Fruit fly (Drosophila melanogaster) whole organism, prepupa: ENCODE data around the gene CG13896.

Source experiments
- CG10631 ChIP-seq: fragments of 200-800 bp; sonication (Bioruptor generic); optimal IDR thresholded peaks from 2 replicates; lab custom pipeline; 2016; ENCODE audit warnings: missing biosample characterization, missing genetic modification characterization
- CG10669 ChIP-seq: fragments of 200-800 bp; sonication (Bioruptor generic); optimal IDR thresholded peaks from 3 replicates; lab custom pipeline; 2018; ENCODE audit warnings: missing biosample characterization, mild to moderate bottlenecking, missing genetic modification characterization, moderate library complexity
- CG11294 ChIP-seq: fragments of 200-800 bp; sonication (Bioruptor generic); IDR thresholded peaks from 2 replicates; pipeline ENCODE4 v1.3.6; 2022; ENCODE audit warnings: missing biosample characterization, missing genetic modification characterization
- CG11762 ChIP-seq: fragments of 200-800 bp; sonication (Bioruptor generic); optimal IDR thresholded peaks from 3 replicates; lab custom pipeline; 2016; ENCODE audit warnings: missing biosample characterization, missing genetic modification characterization; ENCODE audit not compliant: insufficient read depth
- CG11902 ChIP-seq: fragments of 200-800 bp; sonication (Bioruptor generic); optimal IDR thresholded peaks from 3 replicates; lab custom pipeline; 2016; ENCODE audit warnings: missing biosample characterization, missing genetic modification characterization
- CG1621 ChIP-seq: fragments of 200-800 bp; sonication (Bioruptor generic); optimal IDR thresholded peaks from 3 replicates; lab custom pipeline; 2018; ENCODE audit warnings: missing biosample characterization, mild to moderate bottlenecking, missing genetic modification characterization
- CG16779 ChIP-seq: fragments of 200-800 bp; sonication (Bioruptor generic); optimal IDR thresholded peaks from 3 replicates; lab custom pipeline; 2017; ENCODE audit warnings: missing biosample characterization, mild to moderate bottlenecking, missing genetic modification characterization
- CG3032 ChIP-seq: fragments of 200-800 bp; optimal IDR thresholded peaks from 2 replicates; lab custom pipeline; 2019; ENCODE audit warnings: missing biosample characterization, mild to moderate bottlenecking, missing genetic modification characterization, moderate library complexity
- CG31627 ChIP-seq: fragments of 200-800 bp; sonication (Bioruptor generic); optimal IDR thresholded peaks from 3 replicates; lab custom pipeline; 2016; ENCODE audit warnings: missing biosample characterization, missing genetic modification characterization
- CG32006 ChIP-seq: fragments of 200-800 bp; sonication (Bioruptor generic); optimal IDR thresholded peaks from 3 replicates; lab custom pipeline; 2017; ENCODE audit warnings: missing biosample characterization, mild to moderate bottlenecking, missing genetic modification characterization
- CG34406 ChIP-seq: fragments of 200-800 bp; sonication (Bioruptor generic); optimal IDR thresholded peaks from 3 replicates; lab custom pipeline; 2016; ENCODE audit warnings: missing biosample characterization, missing genetic modification characterization
- CG3919 ChIP-seq: fragments of 200-800 bp; sonication (Bioruptor generic); optimal IDR thresholded peaks from 3 replicates; lab custom pipeline; 2016; ENCODE audit warnings: missing biosample characterization, missing genetic modification characterization
- CG4318 ChIP-seq: fragments of 200-800 bp; sonication (Bioruptor generic); optimal IDR thresholded peaks from 3 replicates; lab custom pipeline; 2017; ENCODE audit warnings: missing biosample characterization, mild to moderate bottlenecking, missing genetic modification characterization
- CG6163 ChIP-seq: fragments of 200-800 bp; sonication (Bioruptor generic); IDR thresholded peaks from 3 replicates; pipeline ENCODE4 v1.3.6; 2022; ENCODE audit warnings: missing biosample characterization, missing genetic modification characterization
- CG6276 ChIP-seq: fragments of 200-800 bp; sonication (Bioruptor generic); optimal IDR thresholded peaks from 2 replicates; lab custom pipeline; 2017; ENCODE audit warnings: missing biosample characterization, mild to moderate bottlenecking, missing genetic modification characterization
- CG6808 ChIP-seq: fragments of 200-800 bp; sonication (Bioruptor generic); optimal IDR thresholded peaks from 3 replicates; lab custom pipeline; 2017; ENCODE audit warnings: missing biosample characterization, missing genetic modification characterization, mild to moderate bottlenecking, moderate library complexity, missing genetic modification reagents
- CG6854 ChIP-seq: fragments of 200-800 bp; sonication (Bioruptor generic); optimal IDR thresholded peaks from 2 replicates; lab custom pipeline; 2017; ENCODE audit warnings: missing biosample characterization, mild to moderate bottlenecking, missing genetic modification characterization
- CG7368 ChIP-seq: fragments of 200-800 bp; sonication (Bioruptor generic); optimal IDR thresholded peaks from 3 replicates; lab custom pipeline; 2016; ENCODE audit warnings: missing biosample characterization, missing genetic modification characterization
- CG8319 ChIP-seq: fragments of 200-800 bp; sonication (Bioruptor generic); optimal IDR thresholded peaks from 3 replicates; lab custom pipeline; 2016; ENCODE audit warnings: missing biosample characterization, missing genetic modification characterization
- CG8632 ChIP-seq: fragments of 200-800 bp; sonication (Bioruptor generic); optimal IDR thresholded peaks from 3 replicates; lab custom pipeline; 2016; ENCODE audit warnings: missing biosample characterization, missing genetic modification characterization
- CG9139 ChIP-seq: fragments of 200-800 bp; sonication (Bioruptor generic); optimal IDR thresholded peaks from 3 replicates; lab custom pipeline; 2017; ENCODE audit warnings: missing biosample characterization, mild to moderate bottlenecking, missing genetic modification characterization
- Eip75B ChIP-seq: fragments of 200-800 bp; sonication (Bioruptor generic); optimal IDR thresholded peaks from 3 replicates; lab custom pipeline; 2016; ENCODE audit warnings: missing biosample characterization, missing genetic modification characterization
- Eip78C ChIP-seq: fragments of 200-800 bp; sonication (Bioruptor generic); peaks from one replicate; lab custom pipeline; 2016; ENCODE audit warnings: missing biosample characterization, missing genetic modification characterization
- Ets21C ChIP-seq: fragments of 200-800 bp; sonication (Bioruptor generic); optimal IDR thresholded peaks from 3 replicates; lab custom pipeline; 2016; ENCODE audit warnings: missing biosample characterization, missing genetic modification characterization
- Ets96B ChIP-seq: fragments of 200-800 bp; optimal IDR thresholded peaks from 2 replicates; lab custom pipeline; 2019; ENCODE audit warnings: missing biosample characterization, mild to moderate bottlenecking, missing genetic modification characterization, moderate library complexity
- Hr38 ChIP-seq: sonication (Bioruptor generic); optimal IDR thresholded peaks from 2 replicates; lab custom pipeline; 2016; ENCODE audit warnings: missing biosample characterization, missing genetic modification characterization
- Hr39 ChIP-seq: fragments of 200-800 bp; sonication (Bioruptor generic); optimal IDR thresholded peaks from 2 replicates; lab custom pipeline; 2016; ENCODE audit warnings: missing biosample characterization, missing genetic modification characterization
- Hr4 ChIP-seq: fragments of 200-800 bp; sonication (Bioruptor generic); optimal IDR thresholded peaks from 3 replicates; lab custom pipeline; 2016; ENCODE audit warnings: missing biosample characterization, missing genetic modification characterization
- Met ChIP-seq: fragments of 200-800 bp; sonication (Bioruptor generic); optimal IDR thresholded peaks from 3 replicates; lab custom pipeline; 2016; ENCODE audit warnings: missing biosample characterization, missing genetic modification characterization
- OdsH ChIP-seq: fragments of 200-800 bp; sonication (Bioruptor generic); optimal IDR thresholded peaks from 3 replicates; lab custom pipeline; 2016; ENCODE audit warnings: missing biosample characterization, missing genetic modification characterization
- Smox ChIP-seq: fragments of 200-800 bp; sonication (Bioruptor generic); optimal IDR thresholded peaks from 3 replicates; lab custom pipeline; 2016; ENCODE audit warnings: missing biosample characterization, missing genetic modification characterization
- Sox15 ChIP-seq: fragments of 200-800 bp; sonication (Bioruptor generic); optimal IDR thresholded peaks from 3 replicates; lab custom pipeline; 2016; ENCODE audit warnings: missing biosample characterization, missing genetic modification characterization
- achi ChIP-seq: fragments of 200-800 bp; sonication (Bioruptor generic); optimal IDR thresholded peaks from 3 replicates; lab custom pipeline; 2016; ENCODE audit warnings: missing biosample characterization, missing genetic modification characterization
- acj6 ChIP-seq: fragments of 200-800 bp; sonication (Bioruptor generic); optimal IDR thresholded peaks from 3 replicates; lab custom pipeline; 2016; ENCODE audit warnings: missing biosample characterization, missing genetic modification characterization
- cyc ChIP-seq: fragments of 200-800 bp; sonication (Bioruptor generic); optimal IDR thresholded peaks from 3 replicates; lab custom pipeline; 2016; ENCODE audit warnings: missing biosample characterization, missing genetic modification characterization
- dac ChIP-seq: fragments of 200-800 bp; sonication (Bioruptor generic); optimal IDR thresholded peaks from 2 replicates; lab custom pipeline; 2017; ENCODE audit warnings: missing biosample characterization, mild to moderate bottlenecking, missing genetic modification characterization
- dsx ChIP-seq: fragments of 200-800 bp; optimal IDR thresholded peaks from 3 replicates; lab custom pipeline; 2019; ENCODE audit warnings: missing biosample characterization, mild to moderate bottlenecking, missing genetic modification characterization, moderate library complexity; ENCODE audit not compliant: poor library complexity, severe bottlenecking
- eg ChIP-seq: fragments of 200-800 bp; sonication (Bioruptor generic); IDR thresholded peaks from 3 replicates; pipeline ENCODE4 v1.3.6; 2022; ENCODE audit warnings: missing biosample characterization, missing genetic modification characterization
- esn ChIP-seq: fragments of 200-800 bp; sonication (Bioruptor generic); optimal IDR thresholded peaks from 2 replicates; lab custom pipeline; 2016; ENCODE audit warnings: missing biosample characterization, mild to moderate bottlenecking, missing genetic modification characterization, moderate library complexity
- fkh ChIP-seq: fragments of 200-800 bp; sonication (Bioruptor generic); optimal IDR thresholded peaks from 3 replicates; lab custom pipeline; 2017; ENCODE audit warnings: missing biosample characterization, mild to moderate bottlenecking, missing genetic modification characterization, moderate library complexity
- net ChIP-seq: fragments of 200-800 bp; sonication (Bioruptor generic); optimal IDR thresholded peaks from 3 replicates; lab custom pipeline; 2016; ENCODE audit warnings: missing biosample characterization, missing genetic modification characterization
- pdm3 ChIP-seq: fragments of 200-800 bp; sonication (Bioruptor generic); optimal IDR thresholded peaks from 3 replicates; lab custom pipeline; 2016; ENCODE audit warnings: missing biosample characterization, missing genetic modification characterization
- salr ChIP-seq, 2 experiments: fragments of 200-800 bp; sonication (Bioruptor generic); optimal IDR thresholded peaks; 3 replicates each; lab custom pipeline; 2016 to 2018; ENCODE audit warnings: missing biosample characterization in 2 of 2, missing genetic modification characterization in 2 of 2, mild to moderate bottlenecking in 1 of 2
- ss ChIP-seq, 2 experiments: fragments of 200-800 bp; sonication (Bioruptor generic); optimal IDR thresholded peaks; 2 replicates in 1 of 2; 3 replicates in 1 of 2; lab custom pipeline; 2017 to 2018; ENCODE audit warnings: mild to moderate bottlenecking in 2 of 2, missing biosample characterization in 2 of 2, missing genetic modification characterization in 2 of 2, moderate library complexity in 1 of 2
- svp ChIP-seq: fragments of 200-800 bp; sonication (Bioruptor generic); peaks from one replicate; lab custom pipeline; 2016; ENCODE audit warnings: missing biosample characterization, missing genetic modification characterization
- topi ChIP-seq: fragments of 200-800 bp; sonication (Bioruptor generic); optimal IDR thresholded peaks from 3 replicates; lab custom pipeline; 2016; ENCODE audit warnings: missing biosample characterization, missing genetic modification characterization
- vri ChIP-seq: fragments of 200-800 bp; sonication (Bioruptor generic); optimal IDR thresholded peaks from 3 replicates; lab custom pipeline; 2016; ENCODE audit warnings: missing biosample characterization, mild to moderate bottlenecking, missing genetic modification characterization

CG13896 gene

DNA sequence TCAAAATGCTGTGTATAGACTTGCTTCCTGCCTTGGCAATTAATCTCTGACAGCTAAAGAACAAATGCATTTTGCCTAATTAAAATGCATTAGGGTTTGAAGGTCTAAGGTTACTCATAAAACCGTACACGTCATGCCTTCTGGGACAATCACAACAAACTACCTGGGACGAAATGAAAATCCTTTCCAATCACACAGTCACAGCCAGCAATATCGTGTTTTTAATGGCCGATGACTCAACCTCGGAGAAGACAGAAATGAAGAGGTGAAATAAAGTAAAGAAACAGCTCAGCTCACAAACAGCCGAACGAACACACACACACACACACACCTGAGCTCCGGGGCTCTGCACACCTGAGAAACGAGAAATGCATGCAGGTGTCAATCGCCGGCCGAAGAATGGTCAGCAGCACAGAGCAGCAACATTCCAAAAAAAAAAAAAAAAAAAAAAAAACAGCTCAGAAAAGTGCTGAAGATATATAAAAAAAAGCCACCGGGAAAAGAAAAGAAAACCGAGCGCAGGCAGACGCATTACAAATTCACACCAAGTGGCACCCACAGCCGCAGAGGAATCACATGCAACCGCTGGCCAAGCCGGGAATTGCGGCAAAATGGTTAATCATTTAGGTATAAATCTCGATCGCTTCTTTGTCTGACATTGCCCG is 20.8 kb upstream of the CG13896 start:
- TF ChIP-seq Met (no peak), Ets96B (tag; lab: Kevin White, UChicago) (no peak), acj6 (GFP tag; lab: Kevin White, UChicago) (no peak), CG11902 (no peak), eg (GFP tag; lab: Robert Waterston, UW) (0 out of 3 replicates have a peak, but pooled peaks have one; percentile 31), esn (GFP tag; lab: Kevin White, UChicago) (no peak), CG7368 (GFP tag; lab: Kevin White, UChicago) (no peak), CG32006 (GFP tag; lab: Kevin White, UChicago) (no peak), CG16779 (tag; lab: Kevin White, UChicago) (no peak), Eip75B (GFP tag; lab: Kevin White, UChicago) (no peak), CG6276 (no peak), dac (GFP tag; lab: Kevin White, UChicago) (no peak), CG1621 (tag; lab: Kevin White, UChicago) (peak; percentile 5), dsx (GFP tag; lab: Kevin White, UChicago) (peak; percentile 14), ss (GFP tag; optimal IDR thresholded peaks at IDR 0.05; lab: Kevin White, UChicago) (peak in 1 of 2 experiments; percentile 53), Hr39 (GFP tag; lab: Kevin White, UChicago) (no peak), CG8632 (no peak), OdsH (GFP tag; lab: Kevin White, UChicago) (no peak), CG4318 (GFP tag; lab: Kevin White, UChicago) (no peak), Ets21C (no peak), CG8319 (GFP tag; lab: Kevin White, UChicago) (no peak), CG3919 (no peak), CG6163 (GFP tag; lab: Robert Waterston, UW) (0 out of 3 replicates have a peak, but pooled peaks have one; percentile 27), fkh (GFP tag; lab: Kevin White, UChicago) (no peak), Hr4 (GFP tag; lab: Kevin White, UChicago) (no peak), Eip78C (GFP tag; lab: Kevin White, UChicago) (peak; percentile 16)
- TF ChIP-seq, all 60 proteins: peak for 6

DNA sequence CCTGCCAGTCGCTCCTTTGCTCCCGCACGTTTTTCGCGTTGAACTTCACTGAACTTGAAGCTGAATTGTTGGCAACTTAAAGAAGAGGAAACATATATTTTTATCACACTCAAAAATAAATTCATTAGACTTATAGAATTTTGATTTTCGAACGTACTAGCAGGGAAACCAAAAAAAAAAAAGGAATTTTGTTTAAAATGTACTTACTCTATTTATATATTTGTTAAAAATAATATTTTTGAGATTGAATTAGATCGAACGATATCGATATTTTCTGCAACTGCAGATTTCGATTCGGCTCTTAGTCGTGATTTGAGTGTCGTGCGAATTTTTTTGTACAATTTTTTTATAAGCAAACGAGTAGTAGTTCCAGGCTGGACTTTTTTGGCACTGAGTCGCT is 19.8 kb upstream of the CG13896 start:
- no peak for TF ChIP-seq pdm3 (GFP tag; lab: Kevin White, UChicago)
- TF ChIP-seq Hr38 (GFP tag; lab: Kevin White, UChicago): no peak
- TF ChIP-seq CG3919: peak; percentile 59
- TF ChIP-seq Ets96B (tag; lab: Kevin White, UChicago): peak; percentile 55
- TF ChIP-seq CG10669 (GFP tag; lab: Kevin White, UChicago): peak; percentile 17
- TF ChIP-seq Ets21C: no peak
- peak; percentile 24 for TF ChIP-seq CG11762 (GFP tag; lab: Kevin White, UChicago)
- TF ChIP-seq dac (GFP tag; lab: Kevin White, UChicago): no peak
- TF ChIP-seq salr (GFP tag; optimal IDR thresholded peaks at IDR 0.05; lab: Kevin White, UChicago): no peak
- no peak for TF ChIP-seq CG1621 (tag; lab: Kevin White, UChicago)
- peak; percentile 11 for TF ChIP-seq CG10631 (GFP tag; lab: Kevin White, UChicago)
- TF ChIP-seq topi (GFP tag; lab: Kevin White, UChicago): no peak
- no peak for TF ChIP-seq CG34406
- no peak for TF ChIP-seq CG9139 (GFP tag; lab: Kevin White, UChicago)
- peak; percentile 44 for TF ChIP-seq CG7368 (GFP tag; lab: Kevin White, UChicago)
- no peak for TF ChIP-seq Eip75B (GFP tag; lab: Kevin White, UChicago)
- TF ChIP-seq Sox15 (GFP tag; lab: Kevin White, UChicago): no peak
- TF ChIP-seq svp (GFP tag; lab: Kevin White, UChicago): peak; percentile 6
- no peak for TF ChIP-seq Hr4 (GFP tag; lab: Kevin White, UChicago)
- TF ChIP-seq Smox (GFP tag; lab: Kevin White, UChicago): no peak
- no peak for TF ChIP-seq net (GFP tag; lab: Kevin White, UChicago)
- TF ChIP-seq cyc: peak; percentile 5
- no peak for TF ChIP-seq vri (GFP tag; lab: Kevin White, UChicago)
- TF ChIP-seq CG11294 (GFP tag; lab: Robert Waterston, UW): no peak
- TF ChIP-seq CG3032 (tag; lab: Kevin White, UChicago): no peak
- TF ChIP-seq CG6276: no peak
- TF ChIP-seq eg (GFP tag; lab: Robert Waterston, UW): no peak
- TF ChIP-seq CG4318 (GFP tag; lab: Kevin White, UChicago): no peak
- TF ChIP-seq CG31627 (GFP tag; lab: Kevin White, UChicago): no peak
- no peak for TF ChIP-seq CG6854 (GFP tag; lab: Kevin White, UChicago)
- peak; percentile 44 for TF ChIP-seq achi (GFP tag; lab: Kevin White, UChicago)
- TF ChIP-seq CG6808 (GFP tag; lab: Kevin White, UChicago): peak; percentile 23
- no peak for TF ChIP-seq CG6163 (GFP tag; lab: Robert Waterston, UW)
- peak; percentile 30 for TF ChIP-seq Eip78C (GFP tag; lab: Kevin White, UChicago)
- TF ChIP-seq dsx (GFP tag; lab: Kevin White, UChicago): no peak
- TF ChIP-seq esn (GFP tag; lab: Kevin White, UChicago): peak; percentile 11
- TF ChIP-seq Met: no peak
